Fruit fly (Drosophila melanogaster) whole organism, embryonic: ENCODE measurements around the gene SPH93.

ENCODE experiments used
- CG10147 ChIP-seq: fragments of 200-800 bp; sonication (Bioruptor generic); optimal IDR thresholded peaks from 2 replicates; lab custom pipeline; 2019; ENCODE audit warnings: missing biosample characterization, mild to moderate bottlenecking, missing genetic modification characterization, moderate library complexity
- CG10431 ChIP-seq: fragments of 200-800 bp; sonication (Bioruptor generic); optimal IDR thresholded peaks from 3 replicates; lab custom pipeline; 2018; ENCODE audit warnings: missing biosample characterization, mild to moderate bottlenecking, missing genetic modification characterization
- CG11504 ChIP-seq: fragments of 200-800 bp; sonication (Bioruptor generic); optimal IDR thresholded peaks from 3 replicates; lab custom pipeline; 2019; ENCODE audit warnings: missing biosample characterization, mild to moderate bottlenecking, missing genetic modification characterization, moderate library complexity
- CG12659 ChIP-seq: fragments of 200-800 bp; sonication (Bioruptor generic); optimal IDR thresholded peaks from 3 replicates; lab custom pipeline; 2017; ENCODE audit warnings: mild to moderate bottlenecking, missing biosample characterization, missing genetic modification reagents, missing genetic modification characterization
- CG15479 ChIP-seq: fragments of 200-800 bp; sonication (Bioruptor generic); optimal IDR thresholded peaks from 3 replicates; lab custom pipeline; 2019; ENCODE audit warnings: missing biosample characterization, mild to moderate bottlenecking, missing genetic modification characterization, moderate library complexity
- CG15601 ChIP-seq: fragments of 200-800 bp; sonication (Bioruptor generic); optimal IDR thresholded peaks from 3 replicates; lab custom pipeline; 2019; ENCODE audit warnings: missing biosample characterization, mild to moderate bottlenecking, missing genetic modification characterization, moderate library complexity
- CG15696 ChIP-seq: fragments of 200-800 bp; sonication (Bioruptor generic); optimal IDR thresholded peaks from 2 replicates; lab custom pipeline; 2019; ENCODE audit warnings: missing biosample characterization, mild to moderate bottlenecking, missing genetic modification characterization, moderate library complexity
- CG17568 ChIP-seq: fragments of 200-800 bp; sonication (Bioruptor generic); optimal IDR thresholded peaks from 2 replicates; lab custom pipeline; 2018; ENCODE audit warnings: missing biosample characterization, mild to moderate bottlenecking, missing genetic modification characterization, moderate library complexity
- CG1792 ChIP-seq: fragments of 200-800 bp; sonication (Bioruptor generic); optimal IDR thresholded peaks from 2 replicates; lab custom pipeline; 2016; ENCODE audit warnings: missing biosample characterization, missing genetic modification characterization
- CG2712 ChIP-seq: fragments of 200-800 bp; optimal IDR thresholded peaks from 3 replicates; lab custom pipeline; 2019; ENCODE audit warnings: missing biosample characterization, mild to moderate bottlenecking, missing genetic modification characterization, moderate library complexity
- CG30431 ChIP-seq: fragments of 200-800 bp; sonication (Bioruptor generic); optimal IDR thresholded peaks from 2 replicates; lab custom pipeline; 2017; ENCODE audit warnings: missing biosample characterization, missing genetic modification characterization
- CG3065 ChIP-seq: fragments of 200-800 bp; sonication (Bioruptor generic); optimal IDR thresholded peaks from 2 replicates; lab custom pipeline; 2016; ENCODE audit warnings: missing biosample characterization, missing genetic modification characterization
- CG31365 ChIP-seq: fragments of 200-800 bp; sonication (Bioruptor generic); optimal IDR thresholded peaks from 2 replicates; lab custom pipeline; 2018; ENCODE audit warnings: missing biosample characterization, mild to moderate bottlenecking, missing genetic modification characterization
- CG6689 ChIP-seq: fragments of 200-800 bp; sonication (Bioruptor generic); IDR thresholded peaks from 2 replicates; pipeline ENCODE4 v1.3.6; 2022; ENCODE audit warnings: missing biosample characterization, missing genetic modification characterization
- CG6813 ChIP-seq: fragments of 200-800 bp; sonication (Bioruptor generic); optimal IDR thresholded peaks from 2 replicates; lab custom pipeline; 2017; ENCODE audit warnings: missing biosample characterization, missing genetic modification characterization, mild to moderate bottlenecking, moderate library complexity, missing genetic modification reagents
- CG7786 ChIP-seq: fragments of 200-800 bp; sonication (Bioruptor generic); optimal IDR thresholded peaks from 2 replicates; lab custom pipeline; 2016; ENCODE audit warnings: missing biosample characterization, missing genetic modification characterization
- CG8765 ChIP-seq: fragments of 200-800 bp; sonication (Bioruptor generic); IDR thresholded peaks from 2 replicates; pipeline ENCODE4 v1.3.6; 2022; ENCODE audit warnings: missing biosample characterization, missing genetic modification characterization
- CG8944 ChIP-seq: fragments of 200-800 bp; sonication (Bioruptor generic); optimal IDR thresholded peaks from 3 replicates; lab custom pipeline; 2016; ENCODE audit warnings: missing biosample characterization, missing genetic modification characterization
- CG9609 ChIP-seq: fragments of 200-800 bp; sonication (Bioruptor generic); optimal IDR thresholded peaks from 3 replicates; lab custom pipeline; 2016; ENCODE audit warnings: missing biosample characterization, missing genetic modification characterization
- CG9876 ChIP-seq: fragments of 200-800 bp; sonication (Bioruptor generic); optimal IDR thresholded peaks from 2 replicates; lab custom pipeline; 2016; ENCODE audit warnings: missing biosample characterization, missing genetic modification characterization
- CHES-1-like ChIP-seq: fragments of 200-800 bp; sonication (Bioruptor generic); optimal IDR thresholded peaks from 2 replicates; lab custom pipeline; 2016; ENCODE audit warnings: missing biosample characterization, missing genetic modification characterization
- Dip3 ChIP-seq: fragments of 200-800 bp; sonication (Bioruptor generic); optimal IDR thresholded peaks from 3 replicates; lab custom pipeline; 2016; ENCODE audit warnings: missing biosample characterization, missing genetic modification characterization
- Dp ChIP-seq: fragments of 200-800 bp; sonication (Bioruptor generic); optimal IDR thresholded peaks from 2 replicates; lab custom pipeline; 2018; ENCODE audit warnings: missing biosample characterization, mild to moderate bottlenecking, missing genetic modification characterization, moderate library complexity
- HHEX ChIP-seq: fragments of 200-800 bp; sonication (Bioruptor generic); optimal IDR thresholded peaks from 3 replicates; lab custom pipeline; 2017; ENCODE audit warnings: missing biosample characterization, mild to moderate bottlenecking, missing genetic modification characterization, missing genetic modification reagents
- Hey ChIP-seq: fragments of 200-800 bp; sonication (Bioruptor generic); optimal IDR thresholded peaks from 3 replicates; lab custom pipeline; 2018; ENCODE audit warnings: missing biosample characterization, mild to moderate bottlenecking, missing genetic modification characterization
- NFAT ChIP-seq: fragments of 200-800 bp; sonication (Bioruptor generic); IDR thresholded peaks from 2 replicates; pipeline ENCODE4 v1.3.6; 2022; ENCODE audit warnings: missing biosample characterization, missing genetic modification characterization
- Neu2 ChIP-seq: fragments of 200-800 bp; sonication (Bioruptor generic); optimal IDR thresholded peaks from 3 replicates; lab custom pipeline; 2016; ENCODE audit warnings: missing biosample characterization, missing genetic modification characterization, borderline replicate concordance
- Optix ChIP-seq: fragments of 200-800 bp; sonication (Bioruptor generic); IDR thresholded peaks from 3 replicates; pipeline ENCODE4 v1.3.6; 2022; ENCODE audit warnings: missing biosample characterization, missing genetic modification characterization
- PHDP ChIP-seq: fragments of 200-800 bp; sonication (Bioruptor generic); optimal IDR thresholded peaks from 3 replicates; lab custom pipeline; 2018; ENCODE audit warnings: missing biosample characterization, mild to moderate bottlenecking, missing genetic modification characterization, moderate library complexity
- Usf ChIP-seq: fragments of 200-800 bp; sonication (Bioruptor generic); optimal IDR thresholded peaks from 2 replicates; lab custom pipeline; 2017; ENCODE audit warnings: missing genotype, missing biosample characterization, missing genetic modification characterization
- chn ChIP-seq: fragments of 200-800 bp; sonication (Bioruptor generic); optimal IDR thresholded peaks from 2 replicates; lab custom pipeline; 2016; ENCODE audit warnings: missing biosample characterization, missing genetic modification characterization
- ci ChIP-seq: fragments of 200-800 bp; sonication (Bioruptor generic); IDR thresholded peaks from 3 replicates; pipeline ENCODE4 v1.3.6; 2022; ENCODE audit warnings: missing biosample characterization, missing genetic modification characterization
- croc ChIP-seq: fragments of 200-800 bp; sonication (Bioruptor generic); conservative IDR thresholded peaks from 3 replicates; pipeline ENCODE4 v1.3.6; 2022; ENCODE audit warnings: missing biosample characterization, missing genetic modification characterization
- dati ChIP-seq: fragments of 200-800 bp; sonication (Bioruptor generic); IDR thresholded peaks from 2 replicates; pipeline ENCODE4 v1.3.6; 2022; ENCODE audit warnings: missing biosample characterization, missing genetic modification characterization
- fd102C ChIP-seq: fragments of 200-800 bp; sonication (Bioruptor generic); optimal IDR thresholded peaks from 2 replicates; lab custom pipeline; 2018; ENCODE audit warnings: missing biosample characterization, mild to moderate bottlenecking, missing genetic modification characterization, moderate library complexity
- fd3F ChIP-seq: fragments of 200-800 bp; sonication (Bioruptor generic); optimal IDR thresholded peaks from 2 replicates; lab custom pipeline; 2018; ENCODE audit warnings: missing biosample characterization, mild to moderate bottlenecking, missing genetic modification characterization, moderate library complexity
- gro ChIP-seq: fragments of 200-800 bp; sonication (Bioruptor generic); optimal IDR thresholded peaks from 2 replicates; lab custom pipeline; 2016; ENCODE audit warnings: missing biosample characterization, missing genetic modification characterization
- lilli ChIP-seq: fragments of 200-800 bp; sonication (Bioruptor generic); optimal IDR thresholded peaks from 3 replicates; lab custom pipeline; 2016; ENCODE audit warnings: missing biosample characterization, missing genetic modification characterization
- lmd ChIP-seq: fragments of 200-800 bp; sonication (Bioruptor generic); IDR thresholded peaks from 2 replicates; pipeline ENCODE4 v1.3.6; 2022; ENCODE audit warnings: missing biosample characterization, missing genetic modification characterization
- onecut ChIP-seq: fragments of 200-800 bp; sonication (Bioruptor generic); IDR thresholded peaks from 2 replicates; pipeline ENCODE4 v1.3.6; 2022; ENCODE audit warnings: missing biosample characterization, missing genetic modification characterization
- pan ChIP-seq, 4 experiments: fragments of >200 bp in 3 of 4; fragments of 200-800 bp in 1 of 4; sonication (Bioruptor generic) in 1 of 4; optimal IDR thresholded peaks in 3 of 4; IDR thresholded peaks in 1 of 4; 2 replicates each; pipeline versions ENCODE4 v1.3.6 to Lab custom; 2017 to 2022; ENCODE audit warnings: missing biosample characterization in 2 of 4, missing genetic modification characterization in 2 of 4, mixed read lengths in 1 of 4
- pfk ChIP-seq: fragments of 200-800 bp; sonication (Bioruptor generic); optimal IDR thresholded peaks from 2 replicates; lab custom pipeline; 2018; ENCODE audit warnings: missing biosample characterization, mild to moderate bottlenecking, missing genetic modification characterization, moderate library complexity
- phol ChIP-seq: fragments of 200-800 bp; sonication (Bioruptor generic); optimal IDR thresholded peaks from 3 replicates; lab custom pipeline; 2018; ENCODE audit warnings: missing biosample characterization, mild to moderate bottlenecking, missing genetic modification characterization, moderate library complexity
- sens-2 ChIP-seq: fragments of 200-800 bp; sonication (Bioruptor generic); IDR thresholded peaks from 2 replicates; pipeline ENCODE4 v1.3.6; 2022; ENCODE audit warnings: missing biosample characterization, missing genetic modification characterization
- slp2 ChIP-seq: fragments of 200-800 bp; sonication (Bioruptor generic); optimal IDR thresholded peaks from 2 replicates; lab custom pipeline; 2016; ENCODE audit warnings: missing biosample characterization, missing genetic modification characterization
- usp ChIP-seq: fragments of >200 bp; optimal IDR thresholded peaks from 2 replicates; lab custom pipeline; 2017; ENCODE audit warnings: missing biosample characterization, missing genetic modification characterization
- vvl ChIP-seq: fragments of 200-800 bp; sonication (Bioruptor generic); IDR thresholded peaks from 2 replicates; pipeline ENCODE4 v1.3.6; 2022; ENCODE audit warnings: missing biosample characterization, missing genetic modification characterization
- wdn ChIP-seq: fragments of 200-800 bp; sonication (Bioruptor generic); IDR thresholded peaks from 2 replicates; pipeline ENCODE4 v1.3.6; 2022; ENCODE audit warnings: missing biosample characterization, missing genetic modification characterization

Gene SPH93

dm6 chr2L:17429788-17430587, 25.7 kb downstream of the SPH93 start (continued):
- peak; percentile 93 for TF ChIP-seq croc
- peak; percentile 85 for TF ChIP-seq CG17568 (GFP tag; lab: Kevin White, UChicago)
- TF ChIP-seq wdn (GFP tag; lab: Robert Waterston, UW), result peak; percentile 80
- peak; percentile 99 for TF ChIP-seq CG2712 (tag; lab: Kevin White, UChicago)
- peak; percentile 81 for TF ChIP-seq vvl
- peak; percentile 93 for TF ChIP-seq CG12659 (GFP tag; lab: Kevin White, UChicago)
- peak; percentile 15 for TF ChIP-seq CHES-1-like (GFP tag; lab: Kevin White, UChicago)
- TF ChIP-seq slp2 (GFP tag; lab: Kevin White, UChicago), result peak; percentile 41
- TF ChIP-seq CG6689, result peak; percentile 97
- TF ChIP-seq pfk, result no peak
- peak; percentile 63 for TF ChIP-seq onecut (GFP tag; lab: Robert Waterston, UW)
- peak; percentile 37 for TF ChIP-seq CG7786 (GFP tag; lab: Kevin White, UChicago)
- peak; percentile 67 for TF ChIP-seq Usf
- peak; percentile 81 for TF ChIP-seq fd3F (GFP tag; lab: Kevin White, UChicago)
- TF ChIP-seq CG11504 (tag; lab: Kevin White, UChicago), result peak; percentile 99
- peak; percentile 13 for TF ChIP-seq CG8944 (GFP tag; lab: Kevin White, UChicago)
- TF ChIP-seq CG15601, result peak; percentile 46
- peak; percentile 94 for TF ChIP-seq lmd
- no peak for TF ChIP-seq Dp (GFP tag; lab: Kevin White, UChicago)
- no peak for TF ChIP-seq fd102C (GFP tag; lab: Kevin White, UChicago)
- TF ChIP-seq gro, result no peak
- TF ChIP-seq Hey, result peak; percentile 25
- no peak for TF ChIP-seq Neu2 (GFP tag; lab: Kevin White, UChicago)
- no peak for TF ChIP-seq CG1792 (GFP tag; lab: Kevin White, UChicago)
- TF ChIP-seq phol (tag; lab: Kevin White, UChicago), result peak; percentile 99
- TF ChIP-seq CG9609, result peak; percentile 34
- TF ChIP-seq CG9876 (GFP tag; lab: Kevin White, UChicago), result no peak
- no peak for TF ChIP-seq Optix (GFP tag; lab: Robert Waterston, UW)
- TF ChIP-seq CG3065 (GFP tag; lab: Kevin White, UChicago), result peak; percentile 8
- peak; percentile 72 for TF ChIP-seq Dip3
- TF ChIP-seq CG15696, result peak; percentile 74
- TF ChIP-seq CG8765 (GFP tag; lab: Robert Waterston, UW), result no peak
- peak; percentile 93 for TF ChIP-seq CG6813 (GFP tag; lab: Kevin White, UChicago)
- peak; percentile 98 for TF ChIP-seq PHDP (tag; lab: Kevin White, UChicago)
- TF ChIP-seq CG31365 (tag; lab: Kevin White, UChicago), result peak; percentile 29
- TF ChIP-seq sens-2 (GFP tag; lab: Robert Waterston, UW), result 0 out of 2 replicates have a peak, but pooled peaks have one; percentile 12
- peak; percentile 27 for TF ChIP-seq chn (GFP tag; lab: Kevin White, UChicago)
- TF ChIP-seq dati (GFP tag; lab: Robert Waterston, UW), result peak; percentile 58; the same call in 1 of the 2 replicates
- TF ChIP-seq CG30431 (GFP tag; lab: Kevin White, UChicago), result peak; percentile 44
- no peak for TF ChIP-seq CG15479
- TF ChIP-seq pan (optimal IDR thresholded peaks at IDR 0.05; lab: Kevin White, UChicago), result no peak
- TF ChIP-seq pan (GFP tag; optimal IDR thresholded peaks at IDR 0.05 in 1 of 2, IDR thresholded peaks at IDR 0.05 in 1 of 2), result peak in 1 of 2 experiments; percentile 96
- peak; percentile 61 for TF ChIP-seq CG10147 (GFP tag; lab: Kevin White, UChicago)
- TF ChIP-seq HHEX (GFP tag; lab: Kevin White, UChicago), result peak; percentile 94
- TF ChIP-seq CG10431, result peak; percentile 66
- peak; percentile 83; the same call in 2 of the 3 replicates for TF ChIP-seq ci (GFP tag; lab: Robert Waterston, UW)
- TF ChIP-seq NFAT (GFP tag; lab: Robert Waterston, UW), result peak; percentile 35; the same call in 1 of the 2 replicates
- no peak for TF ChIP-seq usp
- peak; percentile 67 for TF ChIP-seq lilli (GFP tag; lab: Kevin White, UChicago)
